Worm (Caenorhabditis elegans) whole organism, L4 larva: ENCODE results near the gene toh-1.

Experiments
- D1046.2 ChIP-seq: fragments of 200-800 bp; sonication (Bioruptor generic); IDR thresholded peaks from 2 replicates; pipeline ENCODE4 v1.3.6; 2022; ENCODE audit warnings: missing genetic modification characterization, missing compliant biosample characterization
- F10B5.3 ChIP-seq: sonication (generic microtip); optimal IDR thresholded peaks from 2 replicates; lab custom pipeline; 2016; ENCODE audit warnings: mild to moderate bottlenecking, missing genetic modification characterization, missing compliant biosample characterization
- F37D6.2 ChIP-seq: sonication (generic microtip); optimal IDR thresholded peaks from 2 replicates; lab custom pipeline; 2016; ENCODE audit warnings: mild to moderate bottlenecking, missing genetic modification characterization, missing compliant biosample characterization
- F44E2.7 ChIP-seq: fragments of 200-800 bp; sonication (Bioruptor generic); IDR thresholded peaks from 2 replicates; pipeline ENCODE4 v2.1.2; 2022; ENCODE audit warnings: missing genetic modification characterization, missing compliant biosample characterization
- Y5F2A.4 ChIP-seq: fragments of 200-800 bp; sonication (Bioruptor generic); optimal IDR thresholded peaks from 2 replicates; lab custom pipeline; 2018; ENCODE audit warnings: mild to moderate bottlenecking, missing genetic modification characterization, missing compliant biosample characterization
- ZK546.5 ChIP-seq, 2 experiments: sonication (generic microtip); optimal IDR thresholded peaks; 2 replicates each; lab custom pipeline; 2017; ENCODE audit warnings: missing biosample characterization in 2 of 2, missing genetic modification characterization in 2 of 2
- aha-1 ChIP-seq: fragments of 150-350 bp; peaks from one replicate; lab custom pipeline; 2014; ENCODE audit warnings: missing biosample characterization, missing genetic modification characterization
- ama-1 ChIP-seq: fragments of 150-350 bp; optimal IDR thresholded peaks from 2 replicates; lab custom pipeline; 2014; ENCODE audit warnings: inconsistent platforms, mixed read lengths
- arid-1 ChIP-seq: fragments of 200-800 bp; sonication (Bioruptor generic); conservative IDR thresholded peaks from 2 replicates; pipeline ENCODE4 v1.3.6; 2022; ENCODE audit warnings: missing genetic modification reagents, missing genetic modification characterization, missing compliant biosample characterization
- ceh-20 ChIP-seq: fragments of 200-800 bp; sonication (Bioruptor generic); IDR thresholded peaks from 2 replicates; pipeline ENCODE4 v1.3.6; 2022; ENCODE audit warnings: missing genetic modification reagents, missing genetic modification characterization, missing compliant biosample characterization
- ceh-32 ChIP-seq: sonication (generic microtip); optimal IDR thresholded peaks from 2 replicates; lab custom pipeline; 2016; ENCODE audit warnings: mild to moderate bottlenecking, missing genetic modification characterization, missing compliant biosample characterization; ENCODE audit not compliant: poor library complexity
- daf-12 ChIP-seq: fragments of 150-350 bp; optimal IDR thresholded peaks from 2 replicates; lab custom pipeline; 2014; ENCODE audit warnings: missing biosample characterization, missing genetic modification reagents, missing genetic modification characterization
- daf-16 ChIP-seq, 3 experiments: sonication (generic microtip); optimal IDR thresholded peaks; 2 replicates each; lab custom pipeline; 2016 to 2017; ENCODE audit warnings: missing genetic modification characterization in 3 of 3, missing genetic modification reagents in 3 of 3, mild to moderate bottlenecking in 2 of 3, missing compliant biosample characterization in 2 of 3, missing biosample characterization in 1 of 3, moderate library complexity in 1 of 3
- daf-19 ChIP-seq: fragments of 200-800 bp; sonication (Bioruptor generic); conservative IDR thresholded peaks from 2 replicates; pipeline ENCODE4 v1.3.6; 2022; ENCODE audit warnings: missing genetic modification characterization, missing compliant biosample characterization
- daf-8 ChIP-seq: fragments of 200-800 bp; sonication (Bioruptor generic); IDR thresholded peaks from 2 replicates; pipeline ENCODE4 v1.3.6; 2022; ENCODE audit warnings: missing genetic modification characterization, missing compliant biosample characterization
- duxl-1 ChIP-seq: sonication (generic microtip); optimal IDR thresholded peaks from 2 replicates; lab custom pipeline; 2016; ENCODE audit warnings: mild to moderate bottlenecking, missing genetic modification characterization, moderate library complexity, missing compliant biosample characterization; ENCODE audit not compliant: poor library complexity
- dve-1 ChIP-seq: sonication (generic microtip); optimal IDR thresholded peaks from 2 replicates; lab custom pipeline; 2017; ENCODE audit warnings: antibody characterized with exemption, mild to moderate bottlenecking, missing genetic modification characterization, missing compliant biosample characterization; ENCODE audit not compliant: insufficient read depth
- hif-1 ChIP-seq, 2 experiments: sonication (generic microtip); optimal IDR thresholded peaks; 2 replicates each; lab custom pipeline; 2016 to 2017; ENCODE audit warnings: missing compliant biosample characterization in 2 of 2, missing genetic modification characterization in 2 of 2, missing genetic modification reagents in 2 of 2, missing genotype in 2 of 2, mild to moderate bottlenecking in 1 of 2
- hlh-30 ChIP-seq: sonication (generic microtip); optimal IDR thresholded peaks from 2 replicates; lab custom pipeline; 2017; ENCODE audit warnings: antibody characterized with exemption, mild to moderate bottlenecking, missing genetic modification characterization, missing compliant biosample characterization; ENCODE audit not compliant: insufficient read depth
- hmg-1.1 ChIP-seq: fragments of 200-800 bp; sonication (Bioruptor generic); IDR thresholded peaks from 2 replicates; pipeline ENCODE4 v1.3.6; 2022; ENCODE audit warnings: missing genetic modification reagents, missing genetic modification characterization, missing compliant biosample characterization
- lim-7 ChIP-seq: fragments of 200-800 bp; sonication (Bioruptor generic); IDR thresholded peaks from 2 replicates; pipeline ENCODE4 v1.3.6; 2022; ENCODE audit warnings: missing genetic modification characterization, missing compliant biosample characterization
- lin-1 ChIP-seq: fragments of 200-800 bp; sonication (Bioruptor generic); IDR thresholded peaks from 2 replicates; pipeline ENCODE4 v1.3.6; 2022; ENCODE audit warnings: missing genetic modification reagents, missing genetic modification characterization, missing compliant biosample characterization
- lin-39 ChIP-seq: fragments of 150-350 bp; optimal IDR thresholded peaks from 2 replicates; lab custom pipeline; 2014; ENCODE audit warnings: missing biosample characterization, missing genetic modification reagents, missing genetic modification characterization
- mdl-1 ChIP-seq, 2 experiments: fragments of 150-350 bp in 1 of 2; sonication (generic microtip) in 1 of 2; optimal IDR thresholded peaks; 2 replicates each; lab custom pipeline; 2014 to 2017; ENCODE audit warnings: missing biosample characterization in 2 of 2, missing genetic modification characterization in 2 of 2
- mdt-29 ChIP-seq: fragments of 200-800 bp; sonication (Bioruptor generic); IDR thresholded peaks from 2 replicates; pipeline ENCODE4 v1.3.6; 2022; ENCODE audit warnings: missing genetic modification reagents, missing genetic modification characterization, missing compliant biosample characterization
- mep-1 ChIP-seq: fragments of 150-350 bp; sonication (generic microtip); optimal IDR thresholded peaks from 3 replicates; lab custom pipeline; 2014; ENCODE audit warnings: missing biosample characterization, missing genetic modification characterization
- mxl-2 ChIP-seq: fragments of 200-800 bp; sonication (Bioruptor generic); conservative IDR thresholded peaks from 2 replicates; pipeline ENCODE4 v1.3.6; 2022; ENCODE audit warnings: missing genetic modification reagents, missing genetic modification characterization, missing compliant biosample characterization
- mxl-3 ChIP-seq: fragments of 200-800 bp; sonication (Bioruptor generic); optimal IDR thresholded peaks from 2 replicates; lab custom pipeline; 2018; ENCODE audit warnings: mild to moderate bottlenecking, missing genetic modification characterization, missing compliant biosample characterization
- nhr-10 ChIP-seq: fragments of 150-350 bp; optimal IDR thresholded peaks from 2 replicates; lab custom pipeline; 2014; ENCODE audit warnings: missing biosample characterization, missing genetic modification characterization
- nhr-11 ChIP-seq: fragments of 150-350 bp; optimal IDR thresholded peaks from 2 replicates; lab custom pipeline; 2014; ENCODE audit warnings: missing biosample characterization, missing genetic modification characterization
- nhr-25 ChIP-seq: sonication (generic microtip); optimal IDR thresholded peaks from 2 replicates; lab custom pipeline; 2017; ENCODE audit warnings: missing genetic modification characterization, mild to moderate bottlenecking, missing compliant biosample characterization, antibody characterized with exemption, moderate library complexity, borderline replicate concordance; ENCODE audit not compliant: insufficient read depth
- nhr-41 ChIP-seq: fragments of 200-800 bp; sonication (Bioruptor generic); IDR thresholded peaks from 2 replicates; pipeline ENCODE4 v1.3.6; 2022; ENCODE audit warnings: missing genetic modification reagents, missing genetic modification characterization, missing compliant biosample characterization
- nhr-48 ChIP-seq: sonication (generic microtip); optimal IDR thresholded peaks from 2 replicates; lab custom pipeline; 2016; ENCODE audit warnings: mild to moderate bottlenecking, missing genetic modification characterization, missing compliant biosample characterization
- nhr-76 ChIP-seq: fragments of 150-350 bp; optimal IDR thresholded peaks from 2 replicates; lab custom pipeline; 2014; ENCODE audit warnings: missing biosample characterization, missing genetic modification characterization
- php-3 ChIP-seq: fragments of 200-800 bp; sonication (Bioruptor generic); IDR thresholded peaks from 2 replicates; pipeline ENCODE4 v1.3.6; 2022; ENCODE audit warnings: missing genetic modification reagents, missing genetic modification characterization, missing compliant biosample characterization
- saeg-2 ChIP-seq: fragments of 200-800 bp; sonication (Bioruptor generic); IDR thresholded peaks from 2 replicates; pipeline ENCODE4 v1.3.6; 2022; ENCODE audit warnings: missing genetic modification reagents, missing genetic modification characterization, missing compliant biosample characterization
- zfp-2 ChIP-seq: sonication (generic microtip); optimal IDR thresholded peaks from 2 replicates; lab custom pipeline; 2016; ENCODE audit warnings: mild to moderate bottlenecking, missing genetic modification characterization, missing compliant biosample characterization
- ztf-11 ChIP-seq: fragments of 150-350 bp; optimal IDR thresholded peaks from 2 replicates; lab custom pipeline; 2014; ENCODE audit warnings: missing biosample characterization, missing genetic modification characterization

toh-1 gene

DNA sequence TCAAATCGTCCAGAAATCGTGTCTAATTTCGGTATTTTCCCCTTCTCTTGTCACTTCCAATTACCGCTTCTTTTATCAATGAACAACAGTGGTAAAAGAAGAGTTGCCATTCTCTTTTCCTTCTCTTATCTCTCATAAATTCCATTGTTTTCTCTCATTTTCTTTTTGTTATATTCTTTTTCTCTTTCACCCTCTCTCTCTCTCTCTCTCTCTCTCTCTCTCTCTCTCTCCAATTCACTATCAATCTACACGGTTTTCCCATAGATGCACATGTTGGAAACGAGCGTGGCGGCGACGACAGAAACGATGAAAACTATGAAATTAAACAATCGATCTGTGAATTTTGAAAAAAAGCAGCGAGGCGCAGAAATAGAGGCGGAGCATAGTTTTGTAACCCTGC lies 9.6 kb downstream of the toh-1 start (continued):
- TF ChIP-seq ceh-20 = no peak
- TF ChIP-seq aha-1 (tag; lab: Kevin White, UChicago) = peak; percentile 43
- TF ChIP-seq mep-1 = peak; percentile 58
- TF ChIP-seq daf-16 (GFP tag; optimal IDR thresholded peaks at IDR 0.05; lab: Kevin White, UChicago) = no peak
- peak; percentile 67 for TF ChIP-seq daf-16 (tag; optimal IDR thresholded peaks at IDR 0.05; lab: Kevin White, UChicago)
- no peak for TF ChIP-seq hif-1 (tag; optimal IDR thresholded peaks at IDR 0.05; lab: Kevin White, UChicago)
- no peak for TF ChIP-seq lim-7
- TF ChIP-seq duxl-1 (tag; lab: Kevin White, UChicago) = peak; percentile 1
- no peak for TF ChIP-seq nhr-25
- no peak for TF ChIP-seq nhr-11
- no peak for TF ChIP-seq daf-12 (tag; lab: Kevin White, UChicago)
- no peak for TF ChIP-seq F37D6.2 (tag; lab: Kevin White, UChicago)
- peak; percentile 22 for TF ChIP-seq nhr-10 (tag; lab: Kevin White, UChicago)
- TF ChIP-seq Y5F2A.4 (GFP tag; lab: Kevin White, UChicago) = no peak
- TF ChIP-seq hlh-30 (tag; lab: Kevin White, UChicago) = peak; percentile 38
- no peak for TF ChIP-seq daf-8 (GFP tag; lab: Robert Waterston, UW)
- peak; percentile 36 for TF ChIP-seq hmg-1.1 (GFP tag; lab: Robert Waterston, UW)
- TF ChIP-seq mdl-1 (tag; optimal IDR thresholded peaks at IDR 0.05; lab: Kevin White, UChicago) = peak in 1 of 2 experiments; percentile 69
- no peak for TF ChIP-seq nhr-76 (tag; lab: Kevin White, UChicago)
- TF ChIP-seq mxl-2 (GFP tag; lab: Robert Waterston, UW) = no peak
- no peak for TF ChIP-seq ZK546.5 (tag; optimal IDR thresholded peaks at IDR 0.05; lab: Kevin White, UChicago)
- TF ChIP-seq ztf-11 (tag; lab: Kevin White, UChicago) = no peak
- TF ChIP-seq lin-1 (GFP tag; lab: Robert Waterston, UW) = 0 out of 2 replicates have a peak, but pooled peaks have one; percentile 19
- TF ChIP-seq arid-1 (GFP tag; lab: Robert Waterston, UW) = no peak
- no peak for TF ChIP-seq ama-1 (lab: Kevin White, UChicago)
- TF ChIP-seq saeg-2 (GFP tag; lab: Robert Waterston, UW) = no peak
- peak; percentile 81 for TF ChIP-seq dve-1 (tag; lab: Kevin White, UChicago)
- no peak for TF ChIP-seq ceh-32
- TF ChIP-seq nhr-48 (tag; lab: Kevin White, UChicago) = no peak
- TF ChIP-seq D1046.2 = no peak

DNA sequence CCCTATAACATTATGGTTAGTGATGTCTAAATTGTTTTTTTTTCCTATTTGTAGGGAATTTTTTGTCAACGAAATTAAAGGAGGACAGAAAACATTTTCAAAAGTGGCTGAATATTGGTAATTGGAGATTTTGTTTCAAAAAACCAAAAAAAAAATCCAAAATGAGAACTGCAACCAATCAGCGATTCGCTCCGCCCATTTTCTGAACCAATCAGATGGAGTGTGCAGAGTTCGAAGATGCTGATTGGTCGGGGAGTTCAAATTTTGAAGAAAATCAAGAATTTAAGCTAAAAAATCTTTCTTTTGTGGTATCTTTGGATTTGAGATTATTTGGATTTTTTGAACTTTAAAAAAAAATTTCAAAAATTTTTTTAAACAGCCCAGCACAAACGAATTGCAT lies 10.4 kb downstream of the toh-1 start:
- TF ChIP-seq lin-39 (tag; lab: Kevin White, UChicago) = no peak
- TF ChIP-seq nhr-41 = no peak
- TF ChIP-seq F10B5.3 (tag; lab: Kevin White, UChicago) = no peak
- no peak for TF ChIP-seq daf-19 (GFP tag; lab: Robert Waterston, UW)
- no peak for TF ChIP-seq zfp-2
- TF ChIP-seq mdt-29 (GFP tag; lab: Robert Waterston, UW) = 0 out of 2 replicates have a peak, but pooled peaks have one; percentile 7
- TF ChIP-seq F44E2.7 (GFP tag; lab: Robert Waterston, UW) = no peak
- 0 out of 2 replicates have a peak, but pooled peaks have one; percentile 5 for TF ChIP-seq hmg-1.1 (GFP tag; lab: Robert Waterston, UW)
- TF ChIP-seq mxl-3 (GFP tag; lab: Kevin White, UChicago) = peak; percentile 20
- TF ChIP-seq php-3 (GFP tag; lab: Robert Waterston, UW) = no peak
